Worm (Caenorhabditis elegans) whole organism, L3 larva: ENCODE results near the gene nduf-2.2.

ENCODE experiments used
- elt-2 ChIP-seq: sonication (generic microtip); optimal IDR thresholded peaks from 2 replicates; lab custom pipeline; 2016; ENCODE audit warnings: missing genetic modification reagents, mild to moderate bottlenecking, missing genetic modification characterization, missing compliant biosample characterization
- nhr-11 ChIP-seq: fragments of 150-350 bp; optimal IDR thresholded peaks from 2 replicates; lab custom pipeline; 2014; ENCODE audit warnings: missing biosample characterization, missing genetic modification characterization
- pqm-1 ChIP-seq: fragments of 150-350 bp; optimal IDR thresholded peaks from 2 replicates; lab custom pipeline; 2017; ENCODE audit warnings: missing biosample characterization, missing genetic modification characterization, inconsistent platforms
- ztf-4 ChIP-seq: fragments of 150-350 bp; optimal IDR thresholded peaks from 2 replicates; lab custom pipeline; 2014; ENCODE audit warnings: missing biosample characterization, missing genetic modification characterization

ce11 chrIII:6427205-6427604 lies 37.8 kb upstream of the nduf-2.2 start, which contains the start of gene C05D11.8:
- TF ChIP-seq elt-2 (tag; lab: Kevin White, UChicago) (no peak), ztf-4 (tag; lab: Kevin White, UChicago) (no peak), nhr-11 (tag; lab: Kevin White, UChicago) (no peak), pqm-1 (tag; lab: Kevin White, UChicago) (no peak)
